Worm (Caenorhabditis elegans): ENCODE measurements around the gene his-37.

The his-37 gene

DNA sequence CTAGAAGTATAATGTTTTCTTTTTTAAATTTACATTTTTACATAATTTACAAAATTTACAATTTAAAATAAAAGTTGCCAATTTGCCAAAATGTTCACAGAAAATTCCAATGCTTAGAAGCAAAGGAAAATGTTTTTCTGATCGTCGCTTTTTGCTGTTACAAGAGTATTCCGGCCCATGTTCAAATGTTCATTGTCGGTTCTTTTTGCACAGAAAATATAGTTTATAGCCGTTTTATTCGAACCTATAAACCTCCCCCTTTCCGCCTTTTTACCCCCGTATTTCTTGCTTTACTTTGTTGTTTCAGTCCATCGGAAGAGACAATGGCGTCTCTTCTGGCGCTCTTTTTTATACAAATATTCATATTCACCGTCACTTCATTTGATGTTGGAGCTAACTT lies 12.3 kb upstream of the his-37 start, which contains the start of gene tag-329:
TSS of gene tag-329 (plus strand) at position 301 of the 400 bp plus-strand sequence.
- TF ChIP-seq fkh-2 (tag; optimal IDR thresholded peaks at IDR 0.05) (no peak), nhr-12 (tag; optimal IDR thresholded peaks at IDR 0.05) (no peak), unc-39 (tag; optimal IDR thresholded peaks at IDR 0.05) (no peak)

DNA sequence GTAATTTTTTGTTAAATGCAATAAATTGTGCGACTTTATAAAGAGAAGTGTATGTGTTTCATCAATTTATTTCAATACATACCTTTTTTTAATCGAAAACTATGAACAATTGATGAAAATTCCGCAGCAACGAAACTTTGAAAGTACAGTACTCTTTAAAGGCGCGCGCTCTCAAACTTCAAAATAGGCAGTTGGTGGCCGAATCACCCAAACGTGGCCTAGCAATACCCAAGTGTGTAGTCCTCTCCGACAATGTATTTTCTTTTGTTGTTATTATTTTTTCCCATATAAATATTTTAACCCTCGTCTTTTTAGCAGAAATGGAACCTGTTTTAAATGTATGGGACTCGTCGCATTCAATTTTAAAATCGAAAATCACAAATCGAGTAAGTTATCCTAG lies 10.4 kb upstream of the his-37 start, which contains the start of gene C50F4.4:
TSS of gene C50F4.4 (plus strand) at position 267 of the 400 bp plus-strand sequence.
- TF ChIP-seq nhr-43 (tag; optimal IDR thresholded peaks at IDR 0.05; ENCODE audit: poor library complexity, severe bottlenecking): peak; percentile 30
- peak; percentile 49 for TF ChIP-seq snpc-4 (tag; optimal IDR thresholded peaks at IDR 0.05)
- no peak for TF ChIP-seq sea-2 (GFP tag; optimal IDR thresholded peaks at IDR 0.05)
- peak; percentile 6 for TF ChIP-seq elt-2 (tag; optimal IDR thresholded peaks at IDR 0.05)
- TF ChIP-seq unc-62 (GFP tag; optimal IDR thresholded peaks at IDR 0.05): no peak
- TF ChIP-seq mdl-1 (tag; optimal IDR thresholded peaks at IDR 0.05): no peak
- TF ChIP-seq ceh-82 (tag; optimal IDR thresholded peaks at IDR 0.05): no peak
- peak; percentile 28 for TF ChIP-seq lin-15B (tag; optimal IDR thresholded peaks at IDR 0.05)

DNA sequence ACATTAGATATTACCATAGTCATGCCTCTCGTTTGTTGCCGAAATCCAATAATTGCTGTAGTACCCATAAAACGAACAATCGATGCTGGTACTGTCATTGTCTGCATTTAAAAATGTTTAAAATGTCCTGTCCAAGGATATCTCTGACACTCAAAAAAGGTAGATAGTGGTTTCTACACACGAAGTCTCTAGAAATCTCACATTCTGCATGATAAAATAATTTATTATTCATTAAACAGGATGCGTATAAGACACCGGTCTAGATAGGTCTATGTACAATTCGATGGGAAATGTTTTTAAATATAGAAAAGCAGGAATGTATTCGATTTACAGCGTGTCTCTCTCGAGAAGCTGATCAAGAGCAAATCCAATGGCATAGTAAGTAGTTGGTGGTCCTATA lies 7.3 kb upstream of the his-37 start, which contains the start of gene C50F4.12:
TSS of gene C50F4.12 (minus strand) at position 101 of the 400 bp plus-strand sequence.
- no peak for TF ChIP-seq nhr-23 (tag; optimal IDR thresholded peaks at IDR 0.05)
- TF ChIP-seq sea-2 (GFP tag; optimal IDR thresholded peaks at IDR 0.05): no peak
- no peak for TF ChIP-seq snpc-4 (tag; optimal IDR thresholded peaks at IDR 0.05)
- no peak for TF ChIP-seq mml-1 (tag; optimal IDR thresholded peaks at IDR 0.05)
- TF ChIP-seq jun-1 (tag; optimal IDR thresholded peaks at IDR 0.05): no peak
- no peak for TF ChIP-seq fkh-2 (tag; optimal IDR thresholded peaks at IDR 0.05)

DNA sequence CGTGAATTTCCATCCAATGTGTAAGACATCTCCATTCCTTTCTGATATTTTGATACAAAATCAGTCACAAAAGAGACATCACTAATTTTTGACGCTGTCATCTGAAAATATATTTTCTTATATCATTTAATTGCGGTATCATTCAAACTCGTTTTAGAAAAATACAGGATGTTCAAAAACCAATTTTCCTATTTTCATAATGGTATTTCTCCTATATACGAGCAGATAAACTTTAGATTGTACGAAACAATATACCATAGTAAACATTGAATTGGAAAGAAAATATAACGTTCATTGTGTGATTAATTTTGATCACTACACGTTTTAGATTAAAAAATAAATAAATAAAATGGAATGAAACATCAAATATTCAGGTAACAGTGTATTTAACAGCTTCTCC lies 5.4 kb upstream of the his-37 start, which contains the start of gene C50F4.16:
TSS of gene C50F4.16 (minus strand) at position 101 of the 400 bp plus-strand sequence.
- no peak for TF ChIP-seq fos-1 (tag; optimal IDR thresholded peaks at IDR 0.05)

- TF ChIP-seq tbx-2 (tag; optimal IDR thresholded peaks at IDR 0.05) (peak; percentile 14), mdl-1 (tag; optimal IDR thresholded peaks at IDR 0.05) (no peak), nfya-1 (tag; optimal IDR thresholded peaks at IDR 0.05; ENCODE audit: insufficient read depth) (peak; percentile 82), lsy-12 (tag; optimal IDR thresholded peaks at IDR 0.05) (peak; percentile 51), hmg-11 (tag; optimal IDR thresholded peaks at IDR 0.05) (peak; percentile 85), pha-4 (tag; optimal IDR thresholded peaks at IDR 0.05) (peak; percentile 55), zag-1 (tag; optimal IDR thresholded peaks at IDR 0.05) (no peak), lin-39 (tag; optimal IDR thresholded peaks at IDR 0.05) (peak; percentile 63), nhr-76 (tag; optimal IDR thresholded peaks at IDR 0.05) (no peak), pqm-1 (tag; optimal IDR thresholded peaks at IDR 0.05) (peak; percentile 58), ztf-4 (tag; optimal IDR thresholded peaks at IDR 0.05) (peak; percentile 15), egl-5 (tag; optimal IDR thresholded peaks at IDR 0.05) (peak; percentile 17), egl-27 (tag; optimal IDR thresholded peaks at IDR 0.05) (no peak), lin-15B (tag; optimal IDR thresholded peaks at IDR 0.05) (peak; percentile 73), elt-1 (tag; optimal IDR thresholded peaks at IDR 0.05) (no peak), snpc-4 (tag; optimal IDR thresholded peaks at IDR 0.05) (peak; percentile 36), mml-1 (tag; optimal IDR thresholded peaks at IDR 0.05) (no peak), fkh-2 (tag; optimal IDR thresholded peaks at IDR 0.05) (no peak), elt-2 (tag; optimal IDR thresholded peaks at IDR 0.05) (peak; percentile 47), nhr-23 (tag; optimal IDR thresholded peaks at IDR 0.05) (peak; percentile 85), nhr-77 (tag; optimal IDR thresholded peaks at IDR 0.05) (no peak), unc-62 (GFP tag; optimal IDR thresholded peaks at IDR 0.05) (peak; percentile 12), nhr-25 (tag; optimal IDR thresholded peaks at IDR 0.05) (peak; percentile 75), ama-1 (optimal IDR thresholded peaks at IDR 0.05) (peak; percentile 41), ceh-28 (tag; optimal IDR thresholded peaks at IDR 0.05) (peak; percentile 15), nhr-43 (tag; optimal IDR thresholded peaks at IDR 0.05; ENCODE audit: poor library complexity, severe bottlenecking) (peak; percentile 47), ceh-82 (tag; optimal IDR thresholded peaks at IDR 0.05) (no peak), fos-1 (tag; optimal IDR thresholded peaks at IDR 0.05) (no peak)
Measured at ce11 chrV:9544176-9544632, 2.7 kb upstream of the his-37 start, which contains the start of gene mdf-1. Gene mdf-1 (minus strand): TSS chrV:9544226.
